Fruit fly (Drosophila melanogaster) whole organism, embryonic: ENCODE results near the gene CG10413.

Source experiments
- BEAF-32 ChIP-seq: fragments of 200-800 bp; sonication (Bioruptor generic); optimal IDR thresholded peaks from 3 replicates; lab custom pipeline; 2017; ENCODE audit warnings: missing biosample characterization, missing genetic modification characterization, mild to moderate bottlenecking, moderate library complexity, missing genetic modification reagents
- CG10366 ChIP-seq: fragments of 200-800 bp; sonication (Bioruptor generic); IDR thresholded peaks from 2 replicates; pipeline ENCODE4 v1.3.6; 2022; ENCODE audit warnings: missing biosample characterization, missing genetic modification characterization
- CG10654 ChIP-seq: fragments of 200-800 bp; sonication (Bioruptor generic); optimal IDR thresholded peaks from 2 replicates; lab custom pipeline; 2016; ENCODE audit warnings: missing biosample characterization, missing genetic modification characterization
- CG13287 ChIP-seq: fragments of 200-800 bp; sonication (Bioruptor generic); IDR thresholded peaks from 2 replicates; pipeline ENCODE4 v1.3.6; 2022; ENCODE audit warnings: missing biosample characterization, missing genetic modification characterization; ENCODE audit not compliant: partially characterized antibody
- CG14965 ChIP-seq: fragments of 200-800 bp; sonication (Bioruptor generic); optimal IDR thresholded peaks from 2 replicates; lab custom pipeline; 2016; ENCODE audit warnings: missing biosample characterization, missing genetic modification characterization, borderline replicate concordance
- CG15696 ChIP-seq: fragments of 200-800 bp; sonication (Bioruptor generic); optimal IDR thresholded peaks from 2 replicates; lab custom pipeline; 2019; ENCODE audit warnings: missing biosample characterization, mild to moderate bottlenecking, missing genetic modification characterization, moderate library complexity
- CG16779 ChIP-seq: fragments of 200-800 bp; sonication (Bioruptor generic); IDR thresholded peaks from 2 replicates; pipeline ENCODE4 v1.3.6; 2022; ENCODE audit warnings: missing biosample characterization, missing genetic modification characterization
- CG17912 ChIP-seq: fragments of 200-800 bp; sonication (Bioruptor generic); optimal IDR thresholded peaks from 2 replicates; lab custom pipeline; 2018; ENCODE audit warnings: missing biosample characterization, mild to moderate bottlenecking, missing genetic modification characterization
- CG18476 ChIP-seq: fragments of 200-800 bp; sonication (Bioruptor generic); optimal IDR thresholded peaks from 2 replicates; lab custom pipeline; 2016; ENCODE audit warnings: missing biosample characterization, mild to moderate bottlenecking, missing genetic modification characterization
- CG2889 ChIP-seq: fragments of 200-800 bp; sonication (Bioruptor generic); IDR thresholded peaks from 3 replicates; pipeline ENCODE4 v1.3.6; 2022; ENCODE audit warnings: missing biosample characterization, missing genetic modification characterization
- CG32767 ChIP-seq: fragments of 200-800 bp; sonication (Bioruptor generic); IDR thresholded peaks from 2 replicates; pipeline ENCODE4 v1.3.6; 2022; ENCODE audit warnings: missing biosample characterization, missing genetic modification characterization
- CG34422 ChIP-seq: fragments of 200-800 bp; sonication (Bioruptor generic); IDR thresholded peaks from 3 replicates; pipeline ENCODE4 v1.3.6; 2022; ENCODE audit warnings: missing biosample characterization, missing genetic modification characterization
- CG43689 ChIP-seq: fragments of 200-800 bp; sonication (Bioruptor generic); IDR thresholded peaks from 2 replicates; pipeline ENCODE4 v1.3.6; 2022; ENCODE audit warnings: missing biosample characterization, missing genetic modification characterization
- CG4730 ChIP-seq: fragments of 200-800 bp; sonication (Bioruptor generic); IDR thresholded peaks from 2 replicates; pipeline ENCODE4 v1.3.6; 2022; ENCODE audit warnings: missing biosample characterization, missing genetic modification characterization
- CG7928 ChIP-seq: fragments of 200-800 bp; sonication (Bioruptor generic); optimal IDR thresholded peaks from 2 replicates; lab custom pipeline; 2017; ENCODE audit warnings: missing biosample characterization, mild to moderate bottlenecking, missing genetic modification characterization
- CG9797 ChIP-seq: fragments of 200-800 bp; sonication (Bioruptor generic); optimal IDR thresholded peaks from 3 replicates; lab custom pipeline; 2018; ENCODE audit warnings: missing biosample characterization, mild to moderate bottlenecking, missing genetic modification characterization
- D19A ChIP-seq: fragments of 200-800 bp; optimal IDR thresholded peaks from 3 replicates; lab custom pipeline; 2019; ENCODE audit warnings: missing biosample characterization, mild to moderate bottlenecking, missing genetic modification characterization, moderate library complexity
- Dad ChIP-seq: fragments of 200-800 bp; sonication (Bioruptor generic); optimal IDR thresholded peaks from 3 replicates; lab custom pipeline; 2016; ENCODE audit warnings: missing biosample characterization, missing genetic modification characterization
- Elba2 ChIP-seq: fragments of 200-800 bp; sonication (Bioruptor generic); optimal IDR thresholded peaks from 3 replicates; lab custom pipeline; 2016; ENCODE audit warnings: missing biosample characterization, missing genetic modification characterization
- Gsc ChIP-seq: fragments of 200-800 bp; sonication (Bioruptor generic); IDR thresholded peaks from 2 replicates; pipeline ENCODE4 v1.3.6; 2022; ENCODE audit warnings: missing biosample characterization, missing genetic modification characterization
- HLH3B ChIP-seq: fragments of 200-800 bp; sonication (Bioruptor generic); IDR thresholded peaks from 2 replicates; pipeline ENCODE4 v1.3.6; 2022; ENCODE audit warnings: missing biosample characterization, missing genetic modification characterization
- Mad ChIP-seq: fragments of 200-800 bp; sonication (Bioruptor generic); optimal IDR thresholded peaks from 2 replicates; lab custom pipeline; 2016; ENCODE audit warnings: missing biosample characterization, missing genetic modification characterization
- Med ChIP-seq: fragments of 200-800 bp; sonication (Bioruptor generic); peaks from one replicate; lab custom pipeline; 2016; ENCODE audit warnings: missing biosample characterization, missing genetic modification characterization, mild to moderate bottlenecking, inconsistent platforms, moderate library complexity
- Meics ChIP-seq: fragments of 200-800 bp; sonication (Bioruptor generic); optimal IDR thresholded peaks from 2 replicates; lab custom pipeline; 2017; ENCODE audit warnings: missing biosample characterization, mild to moderate bottlenecking, missing genetic modification characterization
- Taf1 ChIP-seq: fragments of 200-800 bp; sonication (Bioruptor generic); IDR thresholded peaks from 2 replicates; pipeline ENCODE4 v1.3.6; 2022; ENCODE audit warnings: missing biosample characterization, missing genetic modification characterization
- ato ChIP-seq: fragments of 200-800 bp; sonication (Bioruptor generic); IDR thresholded peaks from 2 replicates; pipeline ENCODE4 v1.3.6; 2022; ENCODE audit warnings: missing biosample characterization, missing genetic modification characterization; ENCODE audit not compliant: partially characterized antibody
- cg ChIP-seq: fragments of 200-800 bp; sonication (Bioruptor generic); optimal IDR thresholded peaks from 3 replicates; lab custom pipeline; 2019; ENCODE audit warnings: missing biosample characterization, mild to moderate bottlenecking, missing genetic modification characterization, moderate library complexity
- corto ChIP-seq: fragments of 200-800 bp; sonication (Bioruptor generic); optimal IDR thresholded peaks from 2 replicates; lab custom pipeline; 2016; ENCODE audit warnings: missing biosample characterization, mild to moderate bottlenecking, missing genetic modification characterization, moderate library complexity
- ems ChIP-seq: fragments of 200-800 bp; sonication (Bioruptor generic); optimal IDR thresholded peaks from 3 replicates; lab custom pipeline; 2016; ENCODE audit warnings: missing biosample characterization, missing genetic modification characterization
- ewg ChIP-seq: fragments of 200-800 bp; sonication (Bioruptor generic); optimal IDR thresholded peaks from 3 replicates; lab custom pipeline; 2017; ENCODE audit warnings: mild to moderate bottlenecking, missing biosample characterization, missing genetic modification reagents, missing genetic modification characterization
- fd3F ChIP-seq: fragments of 200-800 bp; sonication (Bioruptor generic); optimal IDR thresholded peaks from 2 replicates; lab custom pipeline; 2018; ENCODE audit warnings: missing biosample characterization, mild to moderate bottlenecking, missing genetic modification characterization, moderate library complexity
- gcm2 ChIP-seq: fragments of 200-800 bp; sonication (Bioruptor generic); optimal IDR thresholded peaks from 2 replicates; lab custom pipeline; 2016; ENCODE audit warnings: missing biosample characterization, missing genetic modification characterization
- gro ChIP-seq: fragments of 200-800 bp; sonication (Bioruptor generic); optimal IDR thresholded peaks from 2 replicates; lab custom pipeline; 2016; ENCODE audit warnings: missing biosample characterization, missing genetic modification characterization
- inv ChIP-seq: fragments of 200-800 bp; sonication (Bioruptor generic); IDR thresholded peaks from 2 replicates; pipeline ENCODE4 v1.3.6; 2022; ENCODE audit warnings: missing biosample characterization, missing genetic modification characterization; ENCODE audit not compliant: partially characterized antibody
- ken ChIP-seq: fragments of 200-800 bp; sonication (Bioruptor generic); IDR thresholded peaks from 3 replicates; pipeline ENCODE4 v1.3.6; 2022; ENCODE audit warnings: missing biosample characterization, missing genetic modification characterization
- luna ChIP-seq: fragments of 200-800 bp; sonication (Bioruptor generic); optimal IDR thresholded peaks from 2 replicates; lab custom pipeline; 2016; ENCODE audit warnings: missing biosample characterization, missing genetic modification characterization
- mld ChIP-seq: fragments of 200-800 bp; sonication (Bioruptor generic); IDR thresholded peaks from 3 replicates; pipeline ENCODE4 v1.3.6; 2022; ENCODE audit warnings: missing biosample characterization, missing genetic modification characterization; ENCODE audit not compliant: partially characterized antibody
- nerfin-1 ChIP-seq: fragments of 200-800 bp; sonication (Bioruptor generic); optimal IDR thresholded peaks from 3 replicates; lab custom pipeline; 2019; ENCODE audit warnings: missing biosample characterization, mild to moderate bottlenecking, missing genetic modification characterization, moderate library complexity
- repo ChIP-seq: fragments of 200-800 bp; sonication (Bioruptor generic); optimal IDR thresholded peaks from 2 replicates; lab custom pipeline; 2016; ENCODE audit warnings: missing biosample characterization, missing genetic modification characterization
- shn ChIP-seq: fragments of 200-800 bp; sonication (Bioruptor generic); optimal IDR thresholded peaks from 3 replicates; lab custom pipeline; 2016; ENCODE audit warnings: missing biosample characterization, missing genetic modification characterization
- slou ChIP-seq: fragments of 200-800 bp; sonication (Bioruptor generic); optimal IDR thresholded peaks from 3 replicates; lab custom pipeline; 2016; ENCODE audit warnings: missing biosample characterization, missing genetic modification characterization
- sug ChIP-seq: fragments of 200-800 bp; optimal IDR thresholded peaks from 2 replicates; lab custom pipeline; 2019; ENCODE audit warnings: missing biosample characterization, mild to moderate bottlenecking, missing genetic modification characterization, moderate library complexity
- tll ChIP-seq, 2 experiments: fragments of 200-800 bp in 1 of 2; fragments of >200 bp in 1 of 2; sonication (Bioruptor generic) in 1 of 2; optimal IDR thresholded peaks; 2 replicates each; lab custom pipeline; 2017 to 2019; ENCODE audit warnings: missing biosample characterization in 2 of 2, missing genetic modification characterization in 2 of 2, mild to moderate bottlenecking in 1 of 2, moderate library complexity in 1 of 2
- trem ChIP-seq: fragments of 200-800 bp; optimal IDR thresholded peaks from 3 replicates; lab custom pipeline; 2019; ENCODE audit warnings: missing biosample characterization, mild to moderate bottlenecking, missing genetic modification characterization, moderate library complexity
- tup ChIP-seq: fragments of 200-800 bp; sonication (Bioruptor generic); optimal IDR thresholded peaks from 2 replicates; lab custom pipeline; 2016; ENCODE audit warnings: missing biosample characterization, mild to moderate bottlenecking, missing genetic modification characterization, moderate library complexity
- unc-4 ChIP-seq: fragments of 200-800 bp; sonication (Bioruptor generic); IDR thresholded peaks from 2 replicates; pipeline ENCODE4 v1.3.6; 2022; ENCODE audit warnings: missing biosample characterization, missing genetic modification characterization; ENCODE audit not compliant: partially characterized antibody
- usp ChIP-seq: fragments of >200 bp; optimal IDR thresholded peaks from 2 replicates; lab custom pipeline; 2017; ENCODE audit warnings: missing biosample characterization, missing genetic modification characterization
- vnd ChIP-seq: fragments of 200-800 bp; sonication (Bioruptor generic); IDR thresholded peaks from 3 replicates; pipeline ENCODE4 v1.3.6; 2022; ENCODE audit warnings: missing biosample characterization, missing genetic modification characterization; ENCODE audit not compliant: partially characterized antibody

Gene CG10413

dm6 chr2L:18566235-18567158, 38.6 kb downstream of the CG10413 start (continued):
- TF ChIP-seq CG14965 (GFP tag; lab: Kevin White, UChicago) (no peak), CG43689 (GFP tag; lab: Robert Waterston, UW) (no peak), CG13287 (no peak), CG10654 (GFP tag; lab: Kevin White, UChicago) (no peak), ems (GFP tag; lab: Kevin White, UChicago) (no peak), CG7928 (no peak), Elba2 (GFP tag; lab: Kevin White, UChicago) (no peak), Med (GFP tag; lab: Kevin White, UChicago) (peak; percentile 45), CG9797 (GFP tag; lab: Kevin White, UChicago) (no peak), CG32767 (GFP tag; lab: Robert Waterston, UW) (no peak), mld (no peak), CG16779 (GFP tag; lab: Robert Waterston, UW) (no peak), shn (no peak), Taf1 (GFP tag; lab: Robert Waterston, UW) (no peak), Mad (GFP tag; lab: Kevin White, UChicago) (peak; percentile 2), sug (tag; lab: Kevin White, UChicago) (peak; percentile 79), CG17912 (GFP tag; lab: Kevin White, UChicago) (no peak), repo (GFP tag; lab: Kevin White, UChicago) (no peak), ato (GFP tag; lab: Robert Waterston, UW) (no peak), trem (tag; lab: Kevin White, UChicago) (no peak), luna (GFP tag; lab: Kevin White, UChicago) (no peak), CG4730 (GFP tag; lab: Robert Waterston, UW) (no peak), gro (GFP tag; lab: Kevin White, UChicago) (no peak), corto (no peak), cg (no peak), BEAF-32 (GFP tag; lab: Kevin White, UChicago) (no peak), tup (GFP tag; lab: Kevin White, UChicago) (no peak), CG34422 (GFP tag; lab: Robert Waterston, UW) (0 out of 3 replicates have a peak, but pooled peaks have one; percentile 15), Gsc (GFP tag; lab: Robert Waterston, UW) (no peak), ken (GFP tag; lab: Robert Waterston, UW) (no peak; the same call in 2 of the 3 replicates), unc-4 (GFP tag; lab: Robert Waterston, UW) (no peak), gcm2 (no peak), CG10366 (GFP tag; lab: Robert Waterston, UW) (no peak), CG18476 (GFP tag; lab: Kevin White, UChicago) (no peak), Dad (GFP tag; lab: Kevin White, UChicago) (no peak), D19A (tag; lab: Kevin White, UChicago) (peak; percentile 35), Meics (GFP tag; lab: Kevin White, UChicago) (peak; percentile 22), nerfin-1 (tag; lab: Kevin White, UChicago) (no peak), vnd (0 out of 3 replicates have a peak, but pooled peaks have one; percentile 24), CG15696 (peak; percentile 10), tll (GFP tag; optimal IDR thresholded peaks at IDR 0.05; lab: Kevin White, UChicago) (peak in 1 of 2 experiments; percentile 58), inv (GFP tag; lab: Robert Waterston, UW) (no peak), CG2889 (GFP tag; lab: Robert Waterston, UW) (no peak), slou (no peak), fd3F (no peak), usp (GFP tag; lab: Kevin White, UChicago) (no peak), HLH3B (no peak), ewg (GFP tag; lab: Kevin White, UChicago) (no peak)
